Worm (Caenorhabditis elegans) whole organism, young adult: ENCODE data around the gene C52B9.19.
"Not testable (repeated sequence)": the region's sequence is repeated elsewhere in the genome, so short reads cannot be mapped to it uniquely, and the experiment has no call there.

ENCODE experiments used
- B0261.1 ChIP-seq: sonication (generic microtip); optimal IDR thresholded peaks from 2 replicates; lab custom pipeline; 2016; ENCODE audit warnings: mild to moderate bottlenecking, missing genetic modification characterization, moderate library complexity, missing compliant biosample characterization
- F55B11.4 ChIP-seq: sonication (generic microtip); optimal IDR thresholded peaks from 2 replicates; lab custom pipeline; 2016; ENCODE audit warnings: missing compliant biosample characterization, missing genetic modification characterization, borderline replicate concordance; ENCODE audit not compliant: insufficient read depth
- ceh-100 ChIP-seq: fragments of 200-800 bp; sonication (Bioruptor generic); IDR thresholded peaks from 2 replicates; pipeline ENCODE4 v1.3.6; 2022; ENCODE audit warnings: missing genetic modification reagents, missing genetic modification characterization, missing compliant biosample characterization
- dpff-1 ChIP-seq: sonication (generic microtip); optimal IDR thresholded peaks from 2 replicates; lab custom pipeline; 2017; ENCODE audit warnings: mild to moderate bottlenecking, missing genetic modification characterization, missing compliant biosample characterization
- ekl-4 ChIP-seq: fragments of 200-800 bp; sonication (Bioruptor generic); IDR thresholded peaks from 2 replicates; pipeline ENCODE4 v1.3.6; 2022; ENCODE audit warnings: missing genetic modification reagents, missing genetic modification characterization, missing compliant biosample characterization
- lin-54 ChIP-seq: fragments of 200-800 bp; sonication (Bioruptor generic); optimal IDR thresholded peaks from 2 replicates; lab custom pipeline; 2018; ENCODE audit warnings: mild to moderate bottlenecking, missing genetic modification characterization, missing compliant biosample characterization
- lir-1 ChIP-seq: fragments of 200-800 bp; sonication (Bioruptor generic); conservative IDR thresholded peaks from 2 replicates; pipeline ENCODE4 v1.3.6; 2022; ENCODE audit warnings: missing genetic modification reagents, missing genetic modification characterization, missing compliant biosample characterization
- mxl-1 ChIP-seq: sonication (generic microtip); optimal IDR thresholded peaks from 2 replicates; lab custom pipeline; 2016; ENCODE audit warnings: missing genetic modification characterization, missing compliant biosample characterization
- sea-2 ChIP-seq: fragments of 200-800 bp; sonication (Bioruptor generic); IDR thresholded peaks from 2 replicates; pipeline ENCODE4 v1.3.6; 2022; ENCODE audit warnings: missing genetic modification characterization, missing compliant biosample characterization
- snpc-4 ChIP-seq, 5 experiments: fragments of 150-350 bp in 1 of 5; sonication (generic microtip) in 4 of 5; optimal IDR thresholded peaks; 2 replicates each; lab custom pipeline; 2014 to 2018; ENCODE audit warnings: missing genetic modification characterization in 5 of 5, missing biosample characterization in 3 of 5, antibody characterized with exemption in 2 of 5, mild to moderate bottlenecking in 2 of 5, missing compliant biosample characterization in 2 of 5, missing genotype in 2 of 5, moderate library complexity in 2 of 5, missing genetic modification reagents in 1 of 5
- unc-62 ChIP-seq: fragments of 150-350 bp; optimal IDR thresholded peaks from 2 replicates; lab custom pipeline; 2014; ENCODE audit warnings: missing biosample characterization, missing genetic modification reagents, missing genetic modification characterization
- ztf-18 ChIP-seq: sonication (generic microtip); optimal IDR thresholded peaks from 2 replicates; lab custom pipeline; 2016; ENCODE audit warnings: missing genotype, mild to moderate bottlenecking, missing genetic modification characterization, missing compliant biosample characterization
- ztf-22 ChIP-seq: fragments of 200-800 bp; sonication (Bioruptor generic); optimal IDR thresholded peaks from 2 replicates; lab custom pipeline; 2018; ENCODE audit warnings: mild to moderate bottlenecking, missing genetic modification characterization, moderate library complexity, missing compliant biosample characterization
- ztf-6 ChIP-seq: fragments of 200-800 bp; sonication (Bioruptor generic); IDR thresholded peaks from 2 replicates; pipeline ENCODE4 v1.3.6; 2022; ENCODE audit warnings: missing genetic modification reagents, missing genetic modification characterization, missing compliant biosample characterization

- TF ChIP-seq B0261.1 (tag; lab: Kevin White, UChicago); ekl-4 (GFP tag; lab: Robert Waterston, UW); unc-62 (GFP tag; lab: Kevin White, UChicago); ceh-100; lir-1; sea-2 (GFP tag; lab: Robert Waterston, UW); dpff-1 (tag; lab: Kevin White, UChicago); ztf-22 (GFP tag; lab: Kevin White, UChicago); ztf-6; F55B11.4 (tag; lab: Kevin White, UChicago); mxl-1 (tag; lab: Kevin White, UChicago); snpc-4 (GFP tag; optimal IDR thresholded peaks at IDR 0.05; lab: Kevin White, UChicago); snpc-4 (tag; optimal IDR thresholded peaks at IDR 0.05; lab: Kevin White, UChicago); lin-54 (GFP tag; lab: Kevin White, UChicago); ztf-18: not testable (repeated sequence)
Observed at ce11 chrX:4332305-4332704, 50.0 kb downstream of the C52B9.19 start, which contains the start of gene C24A8.6.
